Worm (Caenorhabditis elegans): ENCODE results near the gene cdh-3.
A peak's percentile ranks its signal among the peaks of the same experiment; 100 is the strongest.

cdh-3 gene

ce11 chrIII:7725483-7726250, 28.6 kb downstream of the cdh-3 start:
- TF ChIP-seq ceh-44 (GFP tag; IDR thresholded peaks at IDR 0.05) (no peak), F44E2.7 (GFP tag; IDR thresholded peaks at IDR 0.05) (no peak), php-3 (GFP tag; IDR thresholded peaks at IDR 0.05) (no peak), skn-1 (tag; optimal IDR thresholded peaks at IDR 0.05) (no peak), lin-39 (tag; optimal IDR thresholded peaks at IDR 0.05) (no peak), F37D6.2 (tag; optimal IDR thresholded peaks at IDR 0.05) (peak; percentile 13), ctbp-1 (GFP tag; IDR thresholded peaks at IDR 0.05) (0 out of 2 replicates have a peak, but pooled peaks have one; percentile 34), nhr-48 (tag; optimal IDR thresholded peaks at IDR 0.05) (no peak), hif-1 (tag; optimal IDR thresholded peaks at IDR 0.05) (no peak), lin-29 (GFP tag; IDR thresholded peaks at IDR 0.05) (no peak), nhr-77 (tag; optimal IDR thresholded peaks at IDR 0.05) (no peak), spr-3 (GFP tag; optimal IDR thresholded peaks at IDR 0.05) (no peak), zip-11 (GFP tag; IDR thresholded peaks at IDR 0.05) (no peak), rbr-2 (tag; optimal IDR thresholded peaks at IDR 0.05) (peak; percentile 3), mep-1 (tag; optimal IDR thresholded peaks at IDR 0.05) (peak; percentile 49), F10B5.3 (tag; optimal IDR thresholded peaks at IDR 0.05) (no peak), daf-8 (GFP tag; IDR thresholded peaks at IDR 0.05) (no peak), lsy-2 (tag; optimal IDR thresholded peaks at IDR 0.05) (peak; percentile 27 to 43), zag-1 (tag; optimal IDR thresholded peaks at IDR 0.05) (no peak), dmd-6 (GFP tag; IDR thresholded peaks at IDR 0.05) (peak; percentile 22; the same call in 1 of the 2 replicates), arid-1 (GFP tag; conservative IDR thresholded peaks at IDR 0.05) (no peak), unc-62 (GFP tag; optimal IDR thresholded peaks at IDR 0.05 in 1 of 2) (peak in 1 of 2 experiments; percentile 92), unc-62 (tag; optimal IDR thresholded peaks at IDR 0.05) (no peak), ztf-7 (tag; optimal IDR thresholded peaks at IDR 0.05) (no peak), hmg-1.1 (GFP tag; IDR thresholded peaks at IDR 0.05) (peak; percentile 62), zfp-2 (tag; optimal IDR thresholded peaks at IDR 0.05) (no peak), nhr-102 (tag; optimal IDR thresholded peaks at IDR 0.05) (no peak), attf-4 (tag; optimal IDR thresholded peaks at IDR 0.05) (no peak), jun-1 (tag; optimal IDR thresholded peaks at IDR 0.05) (no peak), hlh-11 (tag; optimal IDR thresholded peaks at IDR 0.05) (peak; percentile 17), nhr-237 (tag; optimal IDR thresholded peaks at IDR 0.05) (no peak), egl-43 (GFP tag; IDR thresholded peaks at IDR 0.05) (peak; percentile 56; the same call in 1 of the 2 replicates), mdt-29 (GFP tag; IDR thresholded peaks at IDR 0.05) (no peak), mdl-1 (tag; optimal IDR thresholded peaks at IDR 0.05) (peak in 1 of 2 experiments; percentile 16), dpl-1 (GFP tag; optimal IDR thresholded peaks at IDR 0.05) (no peak), egl-27 (tag; optimal IDR thresholded peaks at IDR 0.05) (no peak), set-16 (GFP tag; IDR thresholded peaks at IDR 0.05) (no peak), fkh-10 (GFP tag; optimal IDR thresholded peaks at IDR 0.05) (peak; percentile 23), ceh-32 (tag; optimal IDR thresholded peaks at IDR 0.05; ENCODE audit: poor library complexity) (no peak)

- TF ChIP-seq ctbp-1 (GFP tag; IDR thresholded peaks at IDR 0.05) (peak; percentile 52), snpc-1.2 (GFP tag; IDR thresholded peaks at IDR 0.05) (no peak), F10B5.3 (tag; optimal IDR thresholded peaks at IDR 0.05) (no peak), aha-1 (tag) (peak; percentile 96), dmd-6 (GFP tag; IDR thresholded peaks at IDR 0.05) (peak; percentile 36), mep-1 (tag; optimal IDR thresholded peaks at IDR 0.05) (peak; percentile 23), Y105C5A.15 (GFP tag; IDR thresholded peaks at IDR 0.05) (no peak), mes-2 (tag; optimal IDR thresholded peaks at IDR 0.05; ENCODE audit: poor library complexity, severe bottlenecking) (peak; percentile 36), T26A8.4 (GFP tag; IDR thresholded peaks at IDR 0.05) (0 out of 2 replicates have a peak, but pooled peaks have one; percentile 8), hlh-30 (tag; optimal IDR thresholded peaks at IDR 0.05; ENCODE audit: insufficient read depth) (peak; percentile 13), lsy-2 (tag; optimal IDR thresholded peaks at IDR 0.05) (peak in 1 of 2 experiments; percentile 24), Y48G9A.11 (GFP tag; IDR thresholded peaks at IDR 0.05) (no peak), mdl-1 (tag; optimal IDR thresholded peaks at IDR 0.05) (peak in 1 of 2 experiments; percentile 37), lim-7 (GFP tag; IDR thresholded peaks at IDR 0.05) (0 out of 2 replicates have a peak, but pooled peaks have one; percentile 6), zfp-3 (GFP tag; conservative IDR thresholded peaks at IDR 0.05) (0 out of 2 replicates have a peak, but pooled peaks have one; percentile 30), hlh-11 (tag; optimal IDR thresholded peaks at IDR 0.05) (peak; percentile 23), ceh-32 (tag; optimal IDR thresholded peaks at IDR 0.05; ENCODE audit: poor library complexity) (peak; percentile 2)
These were observed 29.8 kb downstream of the cdh-3 start for ce11 chrIII:7724433-7724832.
